Fruit fly (Drosophila melanogaster): ENCODE data around the gene CG7560.
A peak's percentile ranks its signal among the peaks of the same experiment; 100 is the strongest.

CG7560 gene

dm6 chr3L:11398484-11399088 is 26.4 kb upstream of the CG7560 start (continued):
- TF ChIP-seq CG14860 (GFP tag; IDR thresholded peaks at IDR 0.05; ENCODE audit: partially characterized antibody) (no peak), MBD-R2 (GFP tag; IDR thresholded peaks at IDR 0.05) (no peak), Doc2 (GFP tag; IDR thresholded peaks at IDR 0.05) (no peak), lilli (GFP tag; optimal IDR thresholded peaks at IDR 0.05) (no peak), sr (GFP tag; IDR thresholded peaks at IDR 0.05) (no peak), CG11093 (GFP tag; IDR thresholded peaks at IDR 0.05) (no peak), CG10147 (GFP tag; optimal IDR thresholded peaks at IDR 0.05) (peak; percentile 48), ATbp (GFP tag; optimal IDR thresholded peaks at IDR 0.05) (peak; percentile 11), HLH54F (GFP tag; optimal IDR thresholded peaks at IDR 0.05) (no peak), CG12299 (tag; optimal IDR thresholded peaks at IDR 0.05) (peak; percentile 57), CG17802 (tag; optimal IDR thresholded peaks at IDR 0.05) (no peak), slou (GFP tag; optimal IDR thresholded peaks at IDR 0.05) (no peak), CG14050 (GFP tag; IDR thresholded peaks at IDR 0.05) (peak; percentile 8; the same call in 1 of the 3 replicates), Meics (GFP tag; optimal IDR thresholded peaks at IDR 0.05) (peak; percentile 71), CG14014 (GFP tag; IDR thresholded peaks at IDR 0.05) (peak; percentile 40; the same call in 1 of the 2 replicates), toy (GFP tag; IDR thresholded peaks at IDR 0.05) (no peak), CG3407 (GFP tag; optimal IDR thresholded peaks at IDR 0.05) (peak; percentile 43), jing (GFP tag; optimal IDR thresholded peaks at IDR 0.05) (no peak), CG4424 (GFP tag; optimal IDR thresholded peaks at IDR 0.05) (peak; percentile 61), CG4707 (GFP tag; optimal IDR thresholded peaks at IDR 0.05) (no peak), Antp (GFP tag; optimal IDR thresholded peaks at IDR 0.05) (no peak), fd3F (GFP tag; optimal IDR thresholded peaks at IDR 0.05) (peak; percentile 33), HLH3B (GFP tag; IDR thresholded peaks at IDR 0.05) (no peak), Sin3A (optimal IDR thresholded peaks at IDR 0.05) (no peak), unpg (GFP tag; optimal IDR thresholded peaks at IDR 0.05) (peak; percentile 77), pb (GFP tag; optimal IDR thresholded peaks at IDR 0.05) (no peak), CG9727 (GFP tag; optimal IDR thresholded peaks at IDR 0.05) (peak; percentile 84), zf30C (GFP tag; optimal IDR thresholded peaks at IDR 0.05) (no peak), Optix (GFP tag; IDR thresholded peaks at IDR 0.05) (no peak), Awh (GFP tag; IDR thresholded peaks at IDR 0.05) (no peak), CG5180 (GFP tag; optimal IDR thresholded peaks at IDR 0.05) (peak; percentile 21), amos (GFP tag; IDR thresholded peaks at IDR 0.05; ENCODE audit: partially characterized antibody) (no peak), CG13287 (GFP tag; IDR thresholded peaks at IDR 0.05; ENCODE audit: partially characterized antibody) (no peak), Taf1 (GFP tag; IDR thresholded peaks at IDR 0.05) (no peak), shn (GFP tag; optimal IDR thresholded peaks at IDR 0.05) (no peak), CG6765 (GFP tag; optimal IDR thresholded peaks at IDR 0.05) (no peak), CG10366 (GFP tag; IDR thresholded peaks at IDR 0.05) (no peak), GATAe (GFP tag; conservative IDR thresholded peaks at IDR 0.05) (no peak), tgo (GFP tag; IDR thresholded peaks at IDR 0.05) (peak; percentile 68), tna (GFP tag; IDR thresholded peaks at IDR 0.05; ENCODE audit: partially characterized antibody) (no peak), insv (GFP tag; optimal IDR thresholded peaks at IDR 0.05) (no peak), phol (tag; optimal IDR thresholded peaks at IDR 0.05) (peak; percentile 75), lov (optimal IDR thresholded peaks at IDR 0.05) (no peak), lov (GFP tag; IDR thresholded peaks at IDR 0.05) (0 out of 3 replicates have a peak, but pooled peaks have one; percentile 30), scrt (GFP tag; optimal IDR thresholded peaks at IDR 0.05) (peak; percentile 47), Bgb (GFP tag; IDR thresholded peaks at IDR 0.05; ENCODE audit: partially characterized antibody) (no peak), ro (GFP tag; IDR thresholded peaks at IDR 0.05) (no peak), CG4730 (GFP tag; IDR thresholded peaks at IDR 0.05) (0 out of 2 replicates have a peak, but pooled peaks have one; percentile 17), p53 (GFP tag; optimal IDR thresholded peaks at IDR 0.05) (no peak), ham (GFP tag; IDR thresholded peaks at IDR 0.05) (no peak), gce (GFP tag; IDR thresholded peaks at IDR 0.05) (no peak)
